In the genomic region with DNA sequence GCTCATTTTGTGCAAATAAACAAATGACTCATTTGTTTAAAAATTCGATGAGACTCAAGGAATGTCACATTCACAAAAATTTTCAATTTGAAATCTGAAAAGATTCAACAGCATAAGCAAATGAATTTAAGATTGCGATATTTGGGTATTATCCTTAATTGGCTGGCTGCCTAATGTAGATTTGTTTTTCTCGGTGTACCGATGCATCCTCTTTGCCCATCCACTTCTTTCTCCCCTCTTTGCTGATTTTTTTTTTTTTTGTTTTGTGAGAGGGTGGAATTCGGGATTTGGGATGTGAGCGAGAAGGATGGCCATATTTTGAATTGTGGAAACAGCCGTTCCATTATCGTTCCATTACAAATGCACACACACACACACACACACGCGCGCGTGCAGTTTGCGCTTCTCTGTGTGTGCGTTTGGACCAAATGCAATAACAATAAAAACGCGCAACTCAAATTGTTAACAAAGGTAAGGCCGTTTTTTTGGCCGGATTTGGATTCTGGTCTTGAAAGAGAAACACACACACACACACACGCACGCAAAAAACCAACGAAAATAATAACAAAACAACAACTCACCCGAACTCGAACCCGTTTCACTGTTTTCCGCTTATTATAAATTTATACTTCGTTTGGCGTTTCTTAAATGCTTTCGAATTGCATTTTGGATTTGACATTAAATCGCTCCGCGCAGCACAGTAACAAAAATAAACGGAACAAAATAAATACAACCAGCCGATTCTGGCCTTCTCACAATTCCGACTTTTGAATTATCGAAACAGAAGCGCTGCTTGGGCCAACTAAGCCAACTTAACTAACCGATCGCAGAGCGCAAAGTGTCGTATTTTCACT, we compare ENCODE assay signal across 1 fruit fly cellular context.
TF ChIP-seq lines count a peak whose summit lies in the region.

No protein-coding gene starts in this region.

TF ChIP-seq in whole organism, embryonic, 481 proteins besides CTCF, POLR2A, EP300 and RAD21 (continued from another document):
- TF ChIP-seq ap (GFP tag; IDR thresholded peaks at IDR 0.05; lab: Robert Waterston, UW) (no peak), Pdp1 (GFP tag; optimal IDR thresholded peaks at IDR 0.05; lab: Kevin White, UChicago) (peak in 1 of 2 experiments; percentile 6), CG12659 (GFP tag; optimal IDR thresholded peaks at IDR 0.05; lab: Kevin White, UChicago) (peak; percentile 38), CG12219 (GFP tag; optimal IDR thresholded peaks at IDR 0.05; lab: Kevin White, UChicago) (peak; percentile 26), stwl (tag; optimal IDR thresholded peaks at IDR 0.05; lab: Kevin White, UChicago) (no peak), Eip74EF (GFP tag; optimal IDR thresholded peaks at IDR 0.05; lab: Kevin White, UChicago) (no peak), z (GFP tag; IDR thresholded peaks at IDR 0.05; lab: Robert Waterston, UW) (no peak), CG10654 (GFP tag; optimal IDR thresholded peaks at IDR 0.05; lab: Kevin White, UChicago) (peak; percentile 33), bowl (GFP tag; IDR thresholded peaks at IDR 0.05; lab: Robert Waterston, UW) (no peak), CG2875 (GFP tag; optimal IDR thresholded peaks at IDR 0.05; lab: Kevin White, UChicago) (peak; percentile 19)
